Fruit fly (Drosophila melanogaster) whole organism: Measurements from ENCODE around the gene Jon74E.

Experiments
- CG8478 ChIP-seq: fragments of >200 bp; optimal IDR thresholded peaks from 2 replicates; lab custom pipeline; 2018; ENCODE audit warnings: inconsistent platforms
- Dll ChIP-seq: fragments of >200 bp; optimal IDR thresholded peaks from 2 replicates; lab custom pipeline; 2017
- EcR ChIP-seq, 2 experiments: fragments of >200 bp; optimal IDR thresholded peaks; 2 replicates each; lab custom pipeline; 2017; ENCODE audit warnings: missing biosample characterization in 2 of 2, missing genetic modification characterization in 2 of 2, missing genetic modification reagents in 2 of 2
- pan ChIP-seq: fragments of >200 bp; optimal IDR thresholded peaks from 2 replicates; lab custom pipeline; 2017
- psq ChIP-seq: fragments of >200 bp; optimal IDR thresholded peaks from 2 replicates; lab custom pipeline; 2017
- usp ChIP-seq: fragments of >200 bp; optimal IDR thresholded peaks from 2 replicates; lab custom pipeline; 2017; ENCODE audit warnings: missing biosample characterization, missing genetic modification characterization, mixed read lengths

DNA sequence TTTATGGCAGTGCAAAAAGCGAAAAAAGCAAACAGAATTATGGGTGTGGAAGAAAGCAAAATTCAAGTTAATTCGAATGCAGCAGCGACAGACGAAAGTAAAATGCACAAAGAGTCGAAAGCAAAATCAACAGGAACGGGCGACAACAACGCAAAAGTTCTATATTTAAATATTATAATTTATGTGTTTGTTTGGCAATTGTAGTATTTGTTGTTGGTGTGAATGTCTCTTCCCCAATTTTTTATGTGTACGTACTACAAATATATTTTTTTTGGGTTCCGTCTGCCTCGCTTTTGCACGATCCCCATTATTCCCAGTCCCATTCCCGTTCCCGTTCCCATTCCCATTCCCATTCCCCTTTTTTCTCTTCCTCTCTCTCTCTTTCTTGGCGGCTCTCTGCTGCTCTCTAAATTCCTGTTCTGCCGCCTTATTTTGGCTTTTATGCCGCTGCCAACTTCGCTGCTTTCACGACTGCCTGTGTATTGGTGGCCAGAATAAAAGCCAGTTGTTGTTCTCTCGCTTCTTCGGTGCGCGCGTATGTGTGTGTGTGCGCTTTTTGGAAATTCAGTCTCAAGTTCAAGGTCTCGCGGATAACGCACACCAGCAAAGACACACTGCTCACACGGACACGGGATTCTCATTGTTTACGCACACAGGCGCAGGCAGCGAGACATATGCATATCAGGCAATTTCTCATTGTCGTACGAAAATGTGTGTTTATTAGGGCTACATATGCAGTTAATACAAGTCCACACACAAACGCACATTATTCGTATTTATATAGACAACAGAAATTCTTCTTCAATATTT is 21.0 kb upstream of the Jon74E start:
- peak; percentile 61 for TF ChIP-seq CG8478 (lab: Kevin White, UChicago)
- peak; percentile 37 to 55 for TF ChIP-seq EcR (GFP tag; optimal IDR thresholded peaks at IDR 0.05; lab: Kevin White, UChicago)
- TF ChIP-seq pan: no peak
- peak; percentile 77 for TF ChIP-seq Dll
- no peak for TF ChIP-seq psq
- TF ChIP-seq usp (GFP tag; lab: Kevin White, UChicago): no peak
